Worm (Caenorhabditis elegans) whole organism, young adult: ENCODE data around the gene AC3.12.

Source experiments
- F22D6.2 ChIP-seq: sonication (generic microtip); optimal IDR thresholded peaks from 2 replicates; lab custom pipeline; 2016; ENCODE audit warnings: mild to moderate bottlenecking, missing genetic modification characterization, missing compliant biosample characterization
- chd-7 ChIP-seq: sonication (generic microtip); optimal IDR thresholded peaks from 2 replicates; lab custom pipeline; 2016; ENCODE audit warnings: mild to moderate bottlenecking, missing genetic modification characterization, moderate library complexity, missing compliant biosample characterization
- gei-17 ChIP-seq: fragments of 200-800 bp; sonication (Bioruptor generic); optimal IDR thresholded peaks from 2 replicates; lab custom pipeline; 2018; ENCODE audit warnings: mild to moderate bottlenecking, missing genetic modification characterization, missing compliant biosample characterization
- lin-35 ChIP-seq, 3 experiments: fragments of 150-350 bp in 2 of 3; sonication (generic microtip) in 1 of 3; optimal IDR thresholded peaks; 2 replicates each; lab custom pipeline; 2014 to 2018; ENCODE audit warnings: missing biosample characterization in 3 of 3, missing genetic modification characterization in 3 of 3, missing genetic modification reagents in 3 of 3
- ztf-3 ChIP-seq: fragments of 200-800 bp; sonication (Bioruptor generic); optimal IDR thresholded peaks from 2 replicates; lab custom pipeline; 2018; ENCODE audit warnings: mild to moderate bottlenecking, missing genetic modification characterization, missing compliant biosample characterization

- no peak for TF ChIP-seq gei-17 (GFP tag; lab: Kevin White, UChicago)
- no peak for TF ChIP-seq lin-35 (GFP tag; optimal IDR thresholded peaks at IDR 0.05; lab: Kevin White, UChicago)
- no peak for TF ChIP-seq chd-7 (tag; lab: Kevin White, UChicago)
- TF ChIP-seq F22D6.2 (tag; lab: Kevin White, UChicago) = no peak
- no peak for TF ChIP-seq ztf-3 (GFP tag; lab: Kevin White, UChicago)
Measured at ce11 chrV:10382142-10382541, 2.9 kb upstream of the AC3.12 start, which contains the start of gene pqn-2.
